Fruit fly (Drosophila melanogaster) whole organism, adult: Measurements from ENCODE around the gene Npc2c.
A peak's percentile ranks its signal among the peaks of the same experiment; 100 is the strongest.

Experiments
- CG11617 ChIP-seq: fragments of 200-800 bp; sonication (Bioruptor generic); optimal IDR thresholded peaks from 2 replicates; lab custom pipeline; 2017; ENCODE audit warnings: mild to moderate bottlenecking, missing biosample characterization, missing genetic modification reagents, missing genetic modification characterization
- CG12768 ChIP-seq: fragments of 200-800 bp; sonication (Bioruptor generic); optimal IDR thresholded peaks from 2 replicates; lab custom pipeline; 2017; ENCODE audit warnings: missing biosample characterization, missing genetic modification characterization, mild to moderate bottlenecking, moderate library complexity, missing genetic modification reagents
- CG14711 ChIP-seq: fragments of 200-800 bp; sonication (Bioruptor generic); optimal IDR thresholded peaks from 2 replicates; lab custom pipeline; 2018; ENCODE audit warnings: missing biosample characterization, mild to moderate bottlenecking, missing genetic modification characterization, moderate library complexity
- CG1620 ChIP-seq: fragments of 200-800 bp; sonication (Bioruptor generic); optimal IDR thresholded peaks from 2 replicates; lab custom pipeline; 2016; ENCODE audit warnings: missing biosample characterization, missing genetic modification characterization
- CG33017 ChIP-seq: fragments of 200-800 bp; sonication (Bioruptor generic); optimal IDR thresholded peaks from 2 replicates; lab custom pipeline; 2018; ENCODE audit warnings: missing biosample characterization, mild to moderate bottlenecking, missing genetic modification characterization, moderate library complexity
- CG5204 ChIP-seq: fragments of 200-800 bp; sonication (Bioruptor generic); optimal IDR thresholded peaks from 2 replicates; lab custom pipeline; 2016; ENCODE audit warnings: missing biosample characterization, missing genetic modification characterization
- CG7045 ChIP-seq: fragments of 200-800 bp; sonication (Bioruptor generic); optimal IDR thresholded peaks from 2 replicates; lab custom pipeline; 2017; ENCODE audit warnings: missing biosample characterization, mild to moderate bottlenecking, missing genetic modification characterization
- CG7101 ChIP-seq: fragments of 200-800 bp; sonication (Bioruptor generic); optimal IDR thresholded peaks from 2 replicates; lab custom pipeline; 2018; ENCODE audit warnings: missing biosample characterization, mild to moderate bottlenecking, missing genetic modification characterization, moderate library complexity
- Clk ChIP-seq: fragments of 200-800 bp; sonication (Bioruptor generic); optimal IDR thresholded peaks from 2 replicates; lab custom pipeline; 2017; ENCODE audit warnings: missing biosample characterization, missing genetic modification characterization
- Crg-1 ChIP-seq: fragments of 200-800 bp; sonication (Bioruptor generic); optimal IDR thresholded peaks from 2 replicates; lab custom pipeline; 2016; ENCODE audit warnings: missing biosample characterization, missing genetic modification characterization
- Hr96 ChIP-seq: fragments of 200-800 bp; sonication (Bioruptor generic); optimal IDR thresholded peaks from 2 replicates; lab custom pipeline; 2016; ENCODE audit warnings: missing biosample characterization, missing genetic modification characterization
- Mnt ChIP-seq: fragments of 200-800 bp; sonication (Bioruptor generic); optimal IDR thresholded peaks from 2 replicates; lab custom pipeline; 2016; ENCODE audit warnings: missing biosample characterization, mild to moderate bottlenecking, missing genetic modification characterization
- bab1 ChIP-seq: fragments of 200-800 bp; sonication (Bioruptor generic); optimal IDR thresholded peaks from 3 replicates; lab custom pipeline; 2019; ENCODE audit warnings: missing biosample characterization, mild to moderate bottlenecking, missing genetic modification characterization, moderate library complexity
- cic ChIP-seq: fragments of 200-800 bp; sonication (Bioruptor generic); optimal IDR thresholded peaks from 2 replicates; lab custom pipeline; 2017; ENCODE audit warnings: missing biosample characterization, mild to moderate bottlenecking, missing genetic modification characterization, moderate library complexity
- cnc ChIP-seq, 2 experiments: fragments of >200 bp; optimal IDR thresholded peaks; 2 replicates each; lab custom pipeline; 2017
- kay ChIP-seq: fragments of 200-800 bp; sonication (Bioruptor generic); peaks from one replicate; lab custom pipeline; 2016; ENCODE audit warnings: missing biosample characterization, missing genetic modification characterization, borderline replicate concordance
- ovo ChIP-seq: fragments of 200-800 bp; sonication (Bioruptor generic); optimal IDR thresholded peaks from 2 replicates; lab custom pipeline; 2016; ENCODE audit warnings: missing biosample characterization, missing genetic modification characterization
- pad ChIP-seq: fragments of 200-800 bp; sonication (Bioruptor generic); optimal IDR thresholded peaks from 3 replicates; lab custom pipeline; 2017; ENCODE audit warnings: missing biosample characterization, missing genetic modification characterization, mild to moderate bottlenecking, moderate library complexity, missing genetic modification reagents
- tj ChIP-seq: fragments of 200-800 bp; sonication (Bioruptor generic); optimal IDR thresholded peaks from 3 replicates; lab custom pipeline; 2017; ENCODE audit warnings: missing biosample characterization, mild to moderate bottlenecking, missing genetic modification characterization, moderate library complexity
- toe ChIP-seq: fragments of 200-800 bp; sonication (Bioruptor generic); optimal IDR thresholded peaks from 2 replicates; lab custom pipeline; 2016; ENCODE audit warnings: missing biosample characterization, missing genetic modification characterization

The Npc2c gene

dm6 chr3R:10109212-10109880 lies 49.3 kb downstream of the Npc2c start:
- TF ChIP-seq cic (GFP tag; lab: Kevin White, UChicago) (peak; percentile 46), pad (GFP tag; lab: Kevin White, UChicago) (no peak)

- peak; percentile 43 for TF ChIP-seq CG7101 (tag; lab: Kevin White, UChicago)
- no peak for TF ChIP-seq cnc (optimal IDR thresholded peaks at IDR 0.05; lab: Kevin White, UChicago)
- peak; percentile 18 for TF ChIP-seq ovo (GFP tag; lab: Kevin White, UChicago)
- TF ChIP-seq CG1620 = peak; percentile 67
- TF ChIP-seq Clk (GFP tag; lab: Kevin White, UChicago) = peak; percentile 27
- TF ChIP-seq CG7045 = peak; percentile 49
- peak; percentile 64 for TF ChIP-seq CG14711
- no peak for TF ChIP-seq Crg-1 (GFP tag; lab: Kevin White, UChicago)
- TF ChIP-seq CG11617 (GFP tag; lab: Kevin White, UChicago) = peak; percentile 32
- no peak for TF ChIP-seq toe (GFP tag; lab: Kevin White, UChicago)
- peak; percentile 52 for TF ChIP-seq bab1 (GFP tag; lab: Kevin White, UChicago)
- TF ChIP-seq CG5204 (GFP tag; lab: Kevin White, UChicago) = no peak
- no peak for TF ChIP-seq cic (GFP tag; lab: Kevin White, UChicago)
- TF ChIP-seq CG33017 (tag; lab: Kevin White, UChicago) = no peak
- TF ChIP-seq tj (GFP tag; lab: Kevin White, UChicago) = peak; percentile 46
- peak; percentile 23 for TF ChIP-seq pad (GFP tag; lab: Kevin White, UChicago)
- TF ChIP-seq Mnt (GFP tag; lab: Kevin White, UChicago) = peak; percentile 64
- TF ChIP-seq kay (GFP tag; lab: Kevin White, UChicago) = no peak
- TF ChIP-seq Hr96 (GFP tag; lab: Kevin White, UChicago) = peak; percentile 70
- TF ChIP-seq CG12768 (GFP tag; lab: Kevin White, UChicago) = peak; percentile 47
These were observed 49.9 kb downstream of the Npc2c start, which contains the start of gene Fmr1 for dm6 chr3R:10109938-10110337. Fmr1 (minus strand) TSS chr3R:10110121.
